Fruit fly (Drosophila melanogaster) whole organism, prepupa: ENCODE data around the gene CG14860.

ENCODE experiments used
- Blimp-1 ChIP-seq: fragments of 200-800 bp; sonication (Bioruptor generic); optimal IDR thresholded peaks from 3 replicates; lab custom pipeline; 2017; ENCODE audit warnings: missing biosample characterization, missing genetic modification characterization, mild to moderate bottlenecking, moderate library complexity, missing genetic modification reagents
- CG10631 ChIP-seq: fragments of 200-800 bp; sonication (Bioruptor generic); optimal IDR thresholded peaks from 2 replicates; lab custom pipeline; 2016; ENCODE audit warnings: missing biosample characterization, missing genetic modification characterization
- CG10669 ChIP-seq: fragments of 200-800 bp; sonication (Bioruptor generic); optimal IDR thresholded peaks from 3 replicates; lab custom pipeline; 2018; ENCODE audit warnings: missing biosample characterization, mild to moderate bottlenecking, missing genetic modification characterization, moderate library complexity
- CG11294 ChIP-seq: fragments of 200-800 bp; sonication (Bioruptor generic); IDR thresholded peaks from 2 replicates; pipeline ENCODE4 v1.3.6; 2022; ENCODE audit warnings: missing biosample characterization, missing genetic modification characterization
- CG15336 ChIP-seq: fragments of 200-800 bp; sonication (Bioruptor generic); IDR thresholded peaks from 2 replicates; pipeline ENCODE4 v1.3.6; 2022; ENCODE audit warnings: missing biosample characterization, missing genetic modification characterization
- CG3032 ChIP-seq: fragments of 200-800 bp; optimal IDR thresholded peaks from 2 replicates; lab custom pipeline; 2019; ENCODE audit warnings: missing biosample characterization, mild to moderate bottlenecking, missing genetic modification characterization, moderate library complexity
- CG31627 ChIP-seq: fragments of 200-800 bp; sonication (Bioruptor generic); optimal IDR thresholded peaks from 3 replicates; lab custom pipeline; 2016; ENCODE audit warnings: missing biosample characterization, missing genetic modification characterization
- CG32006 ChIP-seq: fragments of 200-800 bp; sonication (Bioruptor generic); optimal IDR thresholded peaks from 3 replicates; lab custom pipeline; 2017; ENCODE audit warnings: missing biosample characterization, mild to moderate bottlenecking, missing genetic modification characterization
- CG34406 ChIP-seq: fragments of 200-800 bp; sonication (Bioruptor generic); optimal IDR thresholded peaks from 3 replicates; lab custom pipeline; 2016; ENCODE audit warnings: missing biosample characterization, missing genetic modification characterization
- CG3919 ChIP-seq: fragments of 200-800 bp; sonication (Bioruptor generic); optimal IDR thresholded peaks from 3 replicates; lab custom pipeline; 2016; ENCODE audit warnings: missing biosample characterization, missing genetic modification characterization
- CG6163 ChIP-seq: fragments of 200-800 bp; sonication (Bioruptor generic); IDR thresholded peaks from 3 replicates; pipeline ENCODE4 v1.3.6; 2022; ENCODE audit warnings: missing biosample characterization, missing genetic modification characterization
- CG6276 ChIP-seq: fragments of 200-800 bp; sonication (Bioruptor generic); optimal IDR thresholded peaks from 2 replicates; lab custom pipeline; 2017; ENCODE audit warnings: missing biosample characterization, mild to moderate bottlenecking, missing genetic modification characterization
- CG6792 ChIP-seq: fragments of 200-800 bp; sonication (Bioruptor generic); optimal IDR thresholded peaks from 3 replicates; lab custom pipeline; 2016; ENCODE audit warnings: missing biosample characterization, missing genetic modification characterization
- CG6808 ChIP-seq: fragments of 200-800 bp; sonication (Bioruptor generic); optimal IDR thresholded peaks from 3 replicates; lab custom pipeline; 2017; ENCODE audit warnings: missing biosample characterization, missing genetic modification characterization, mild to moderate bottlenecking, moderate library complexity, missing genetic modification reagents
- CG7368 ChIP-seq: fragments of 200-800 bp; sonication (Bioruptor generic); optimal IDR thresholded peaks from 3 replicates; lab custom pipeline; 2016; ENCODE audit warnings: missing biosample characterization, missing genetic modification characterization
- CG8119 ChIP-seq: fragments of 200-800 bp; sonication (Bioruptor generic); IDR thresholded peaks from 3 replicates; pipeline ENCODE4 v1.3.6; 2022; ENCODE audit warnings: missing biosample characterization, missing genetic modification characterization
- CG8319 ChIP-seq: fragments of 200-800 bp; sonication (Bioruptor generic); optimal IDR thresholded peaks from 3 replicates; lab custom pipeline; 2016; ENCODE audit warnings: missing biosample characterization, missing genetic modification characterization
- Eip75B ChIP-seq: fragments of 200-800 bp; sonication (Bioruptor generic); optimal IDR thresholded peaks from 3 replicates; lab custom pipeline; 2016; ENCODE audit warnings: missing biosample characterization, missing genetic modification characterization
- Eip93F ChIP-seq: fragments of 200-800 bp; sonication (Bioruptor generic); optimal IDR thresholded peaks from 2 replicates; lab custom pipeline; 2016; ENCODE audit warnings: missing biosample characterization, mild to moderate bottlenecking, missing genetic modification characterization
- Ets96B ChIP-seq: fragments of 200-800 bp; optimal IDR thresholded peaks from 2 replicates; lab custom pipeline; 2019; ENCODE audit warnings: missing biosample characterization, mild to moderate bottlenecking, missing genetic modification characterization, moderate library complexity
- Gug ChIP-seq: fragments of 200-800 bp; sonication (Bioruptor generic); IDR thresholded peaks from 2 replicates; pipeline ENCODE4 v1.3.6; 2022; ENCODE audit warnings: missing biosample characterization, missing genetic modification characterization
- Hr4 ChIP-seq: fragments of 200-800 bp; sonication (Bioruptor generic); optimal IDR thresholded peaks from 3 replicates; lab custom pipeline; 2016; ENCODE audit warnings: missing biosample characterization, missing genetic modification characterization
- Lpt ChIP-seq: fragments of 200-800 bp; sonication (Bioruptor generic); optimal IDR thresholded peaks from 3 replicates; lab custom pipeline; 2016; ENCODE audit warnings: missing biosample characterization, missing genetic modification characterization
- Met ChIP-seq: fragments of 200-800 bp; sonication (Bioruptor generic); optimal IDR thresholded peaks from 3 replicates; lab custom pipeline; 2016; ENCODE audit warnings: missing biosample characterization, missing genetic modification characterization
- OdsH ChIP-seq: fragments of 200-800 bp; sonication (Bioruptor generic); optimal IDR thresholded peaks from 3 replicates; lab custom pipeline; 2016; ENCODE audit warnings: missing biosample characterization, missing genetic modification characterization
- Smox ChIP-seq: fragments of 200-800 bp; sonication (Bioruptor generic); optimal IDR thresholded peaks from 3 replicates; lab custom pipeline; 2016; ENCODE audit warnings: missing biosample characterization, missing genetic modification characterization
- Sox102F ChIP-seq: fragments of 200-800 bp; sonication (Bioruptor generic); optimal IDR thresholded peaks from 2 replicates; lab custom pipeline; 2016; ENCODE audit warnings: missing biosample characterization, mild to moderate bottlenecking, missing genetic modification characterization
- Sox14 ChIP-seq: fragments of 200-800 bp; sonication (Bioruptor generic); optimal IDR thresholded peaks from 3 replicates; lab custom pipeline; 2016; ENCODE audit warnings: missing biosample characterization, missing genetic modification characterization
- Sox15 ChIP-seq: fragments of 200-800 bp; sonication (Bioruptor generic); optimal IDR thresholded peaks from 3 replicates; lab custom pipeline; 2016; ENCODE audit warnings: missing biosample characterization, missing genetic modification characterization
- achi ChIP-seq: fragments of 200-800 bp; sonication (Bioruptor generic); optimal IDR thresholded peaks from 3 replicates; lab custom pipeline; 2016; ENCODE audit warnings: missing biosample characterization, missing genetic modification characterization
- acj6 ChIP-seq: fragments of 200-800 bp; sonication (Bioruptor generic); optimal IDR thresholded peaks from 3 replicates; lab custom pipeline; 2016; ENCODE audit warnings: missing biosample characterization, missing genetic modification characterization
- cyc ChIP-seq: fragments of 200-800 bp; sonication (Bioruptor generic); optimal IDR thresholded peaks from 3 replicates; lab custom pipeline; 2016; ENCODE audit warnings: missing biosample characterization, missing genetic modification characterization
- dsx ChIP-seq: fragments of 200-800 bp; optimal IDR thresholded peaks from 3 replicates; lab custom pipeline; 2019; ENCODE audit warnings: missing biosample characterization, mild to moderate bottlenecking, missing genetic modification characterization, moderate library complexity; ENCODE audit not compliant: poor library complexity, severe bottlenecking
- fkh ChIP-seq: fragments of 200-800 bp; sonication (Bioruptor generic); optimal IDR thresholded peaks from 3 replicates; lab custom pipeline; 2017; ENCODE audit warnings: missing biosample characterization, mild to moderate bottlenecking, missing genetic modification characterization, moderate library complexity
- lz ChIP-seq: fragments of 200-800 bp; sonication (Bioruptor generic); optimal IDR thresholded peaks from 3 replicates; lab custom pipeline; 2016; ENCODE audit warnings: missing biosample characterization, missing genetic modification characterization
- pdm3 ChIP-seq: fragments of 200-800 bp; sonication (Bioruptor generic); optimal IDR thresholded peaks from 3 replicates; lab custom pipeline; 2016; ENCODE audit warnings: missing biosample characterization, missing genetic modification characterization
- salr ChIP-seq, 2 experiments: fragments of 200-800 bp; sonication (Bioruptor generic); optimal IDR thresholded peaks; 3 replicates each; lab custom pipeline; 2016 to 2018; ENCODE audit warnings: missing biosample characterization in 2 of 2, missing genetic modification characterization in 2 of 2, mild to moderate bottlenecking in 1 of 2
- ss ChIP-seq, 2 experiments: fragments of 200-800 bp; sonication (Bioruptor generic); optimal IDR thresholded peaks; 2 replicates in 1 of 2; 3 replicates in 1 of 2; lab custom pipeline; 2017 to 2018; ENCODE audit warnings: mild to moderate bottlenecking in 2 of 2, missing biosample characterization in 2 of 2, missing genetic modification characterization in 2 of 2, moderate library complexity in 1 of 2
- svp ChIP-seq: fragments of 200-800 bp; sonication (Bioruptor generic); peaks from one replicate; lab custom pipeline; 2016; ENCODE audit warnings: missing biosample characterization, missing genetic modification characterization
- topi ChIP-seq: fragments of 200-800 bp; sonication (Bioruptor generic); optimal IDR thresholded peaks from 3 replicates; lab custom pipeline; 2016; ENCODE audit warnings: missing biosample characterization, missing genetic modification characterization
- vri ChIP-seq: fragments of 200-800 bp; sonication (Bioruptor generic); optimal IDR thresholded peaks from 3 replicates; lab custom pipeline; 2016; ENCODE audit warnings: missing biosample characterization, mild to moderate bottlenecking, missing genetic modification characterization

Gene CG14860

DNA sequence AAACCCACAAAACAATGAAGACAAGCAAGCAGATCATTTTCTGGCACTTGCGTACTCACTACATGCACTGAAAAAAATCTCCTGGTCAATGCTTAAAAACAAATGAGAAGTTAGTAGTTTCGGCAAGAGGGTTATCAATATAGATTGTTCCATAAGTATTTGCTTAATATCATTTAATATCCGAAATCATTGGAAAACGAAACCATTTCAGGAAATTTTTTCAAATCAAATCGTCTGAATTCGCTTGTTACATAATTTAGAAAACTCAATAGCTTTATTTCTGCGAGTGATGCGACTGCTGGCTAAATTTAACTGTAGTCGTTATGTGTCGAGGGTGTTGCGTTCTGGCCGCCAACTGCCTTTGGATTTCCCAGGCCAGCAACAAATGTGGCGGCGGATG, 16.4 kb upstream of the CG14860 start:
- TF ChIP-seq CG8319 (GFP tag; lab: Kevin White, UChicago) (no peak), topi (GFP tag; lab: Kevin White, UChicago) (no peak), CG15336 (GFP tag; lab: Robert Waterston, UW) (no peak), svp (GFP tag; lab: Kevin White, UChicago) (no peak), Eip75B (no peak), CG31627 (GFP tag; lab: Kevin White, UChicago) (no peak), CG3032 (tag; lab: Kevin White, UChicago) (no peak), Blimp-1 (GFP tag; lab: Kevin White, UChicago) (no peak), CG6163 (GFP tag; lab: Robert Waterston, UW) (no peak), CG7368 (GFP tag; lab: Kevin White, UChicago) (no peak), lz (GFP tag; lab: Kevin White, UChicago) (no peak), Sox15 (no peak), Met (GFP tag; lab: Kevin White, UChicago) (no peak), fkh (GFP tag; lab: Kevin White, UChicago) (no peak), vri (GFP tag; lab: Kevin White, UChicago) (no peak), Hr4 (GFP tag; lab: Kevin White, UChicago) (no peak)

DNA sequence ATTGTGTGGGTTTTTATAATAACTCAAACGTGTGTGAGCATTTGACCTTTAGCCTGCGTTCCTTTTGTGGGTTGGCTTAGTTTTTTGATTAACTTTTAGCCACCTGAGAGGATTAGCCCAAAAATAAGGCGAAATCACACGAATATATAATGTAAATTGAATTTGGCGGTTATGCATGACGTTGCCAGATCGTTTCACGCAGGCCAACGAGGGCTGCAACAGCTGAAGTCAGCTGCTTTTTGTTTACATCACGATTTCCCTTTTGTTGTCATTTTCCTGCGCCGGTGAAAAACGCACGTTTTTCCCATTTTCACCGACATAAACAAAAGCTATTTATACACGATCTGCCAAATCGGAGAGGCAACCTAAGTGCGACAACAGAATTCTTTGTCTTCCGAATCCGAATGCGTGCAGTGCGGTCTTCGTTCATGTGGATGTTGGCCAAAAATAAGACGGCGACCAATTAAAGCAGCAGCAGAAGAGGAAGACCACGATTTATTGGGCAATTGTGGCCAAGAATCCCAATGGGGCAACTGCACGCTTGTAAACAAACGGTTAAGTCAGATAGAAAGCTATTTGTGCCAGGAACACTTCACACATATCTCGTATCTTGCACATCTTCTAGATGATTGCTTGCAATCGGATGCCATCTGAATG, 15.2 kb upstream of the CG14860 start, which contains the start of gene CG3631:
Gene CG3631 (plus strand): TSS at position 251 of the 657 bp plus-strand sequence.
- peak; percentile 45 for TF ChIP-seq Sox14 (GFP tag; lab: Kevin White, UChicago)
- no peak for TF ChIP-seq vri (GFP tag; lab: Kevin White, UChicago)
- TF ChIP-seq CG34406 (GFP tag; lab: Kevin White, UChicago) = no peak
- TF ChIP-seq CG15336 (GFP tag; lab: Robert Waterston, UW) = peak; percentile 22; the same call in 1 of the 2 replicates
- no peak for TF ChIP-seq CG6808 (GFP tag; lab: Kevin White, UChicago)
- no peak for TF ChIP-seq topi (GFP tag; lab: Kevin White, UChicago)

DNA sequence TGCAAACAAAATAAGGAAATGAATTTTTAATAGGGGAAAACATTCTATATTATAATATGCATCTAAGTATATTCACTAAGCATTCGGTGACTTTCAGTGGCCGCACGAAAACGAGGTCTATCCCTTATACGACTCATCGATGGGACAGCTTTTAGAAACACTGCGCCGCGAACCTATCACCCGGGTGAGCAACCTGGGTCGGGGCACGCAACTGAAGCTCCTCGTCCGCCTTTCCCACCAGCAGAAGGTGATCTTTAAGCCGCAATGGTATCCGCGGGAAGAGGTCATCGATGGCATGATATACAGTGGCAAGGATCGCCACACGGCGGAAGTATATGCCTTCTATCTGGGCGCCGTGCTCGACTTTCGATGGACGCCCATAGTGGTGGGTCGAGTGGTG, 13.7 kb upstream of the CG14860 start:
- no peak for TF ChIP-seq pdm3 (GFP tag; lab: Kevin White, UChicago)
- TF ChIP-seq Sox102F (GFP tag; lab: Kevin White, UChicago) = no peak
- TF ChIP-seq cyc (GFP tag; lab: Kevin White, UChicago) = no peak
- TF ChIP-seq fkh (GFP tag; lab: Kevin White, UChicago) = no peak
- TF ChIP-seq achi (GFP tag; lab: Kevin White, UChicago) = no peak
- TF ChIP-seq CG10669 (GFP tag; lab: Kevin White, UChicago) = no peak
- TF ChIP-seq CG6808 (GFP tag; lab: Kevin White, UChicago) = no peak
- no peak for TF ChIP-seq CG6792 (GFP tag; lab: Kevin White, UChicago)
- TF ChIP-seq CG7368 (GFP tag; lab: Kevin White, UChicago) = no peak
- TF ChIP-seq Hr4 (GFP tag; lab: Kevin White, UChicago) = no peak
- no peak for TF ChIP-seq ss (GFP tag; optimal IDR thresholded peaks at IDR 0.05; lab: Kevin White, UChicago)
- no peak for TF ChIP-seq salr (GFP tag; optimal IDR thresholded peaks at IDR 0.05; lab: Kevin White, UChicago)
- no peak for TF ChIP-seq Sox15
- TF ChIP-seq lz (GFP tag; lab: Kevin White, UChicago) = no peak
- no peak for TF ChIP-seq Eip93F (GFP tag; lab: Kevin White, UChicago)
- TF ChIP-seq OdsH (GFP tag; lab: Kevin White, UChicago) = no peak

DNA sequence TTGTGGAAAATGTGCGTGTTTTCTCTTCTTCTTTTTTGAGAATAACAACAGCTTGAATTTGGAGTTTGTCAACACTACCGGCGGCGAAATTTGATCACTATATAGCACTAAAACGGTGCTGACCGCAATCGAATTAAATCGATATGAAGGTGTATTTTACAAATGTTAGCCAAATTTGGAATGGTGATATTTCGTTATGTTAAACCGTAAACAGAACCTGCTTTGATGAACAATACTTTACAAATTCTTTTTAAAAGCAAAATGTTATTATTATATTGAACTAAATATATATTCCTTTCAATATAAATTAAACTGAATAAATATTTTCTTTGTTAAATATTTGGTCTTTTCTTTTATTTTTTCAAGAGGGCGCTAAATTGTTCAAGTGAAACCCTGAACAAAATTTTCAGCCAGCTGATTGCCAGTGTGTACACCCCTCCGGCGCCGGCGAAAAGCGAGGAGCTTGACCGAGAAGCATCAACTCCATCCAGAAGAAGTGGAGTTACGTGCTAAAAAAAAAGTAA, 8.5 kb upstream of the CG14860 start, which contains the start of the genes Rrp6, CG33331 and CG33332:
Gene Rrp6 (minus strand): TSS at position 236 of the 524 bp plus-strand sequence.
Gene CG33331 (plus strand): TSS at position 446 of the 524 bp plus-strand sequence.
Gene CG33332 (plus strand): TSS at position 446 of the 524 bp plus-strand sequence.
- TF ChIP-seq Gug (GFP tag; lab: Robert Waterston, UW) = peak; percentile 41
- peak; percentile 18; the same call in 1 of the 2 replicates for TF ChIP-seq CG11294 (GFP tag; lab: Robert Waterston, UW)
- TF ChIP-seq Lpt = no peak
- TF ChIP-seq CG6276 = no peak
- TF ChIP-seq CG3919 = peak; percentile 80
- TF ChIP-seq CG6792 (GFP tag; lab: Kevin White, UChicago) = peak; percentile 69
- peak; percentile 47; the same call in 1 of the 3 replicates for TF ChIP-seq CG6163 (GFP tag; lab: Robert Waterston, UW)
- TF ChIP-seq Sox14 (GFP tag; lab: Kevin White, UChicago) = peak; percentile 69
- no peak for TF ChIP-seq CG34406 (GFP tag; lab: Kevin White, UChicago)
- TF ChIP-seq CG31627 (GFP tag; lab: Kevin White, UChicago) = peak; percentile 76
- no peak for TF ChIP-seq CG6808 (GFP tag; lab: Kevin White, UChicago)
- peak; percentile 65 for TF ChIP-seq lz (GFP tag; lab: Kevin White, UChicago)
- peak; percentile 27 for TF ChIP-seq Sox15
- TF ChIP-seq dsx (GFP tag; lab: Kevin White, UChicago) = no peak
- no peak for TF ChIP-seq CG32006
- TF ChIP-seq CG10631 (GFP tag; lab: Kevin White, UChicago) = no peak
- peak; percentile 64 for TF ChIP-seq cyc (GFP tag; lab: Kevin White, UChicago)
- TF ChIP-seq Smox (GFP tag; lab: Kevin White, UChicago) = no peak
- peak; percentile 65; the same call in 2 of the 3 replicates for TF ChIP-seq CG8119 (GFP tag; lab: Robert Waterston, UW)
- TF ChIP-seq CG8319 (GFP tag; lab: Kevin White, UChicago) = peak; percentile 54
- peak; percentile 61 for TF ChIP-seq Ets96B (tag; lab: Kevin White, UChicago)
- peak; percentile 73 for TF ChIP-seq acj6 (GFP tag; lab: Kevin White, UChicago)
- peak in 1 of 2 experiments; percentile 6 for TF ChIP-seq salr (GFP tag; optimal IDR thresholded peaks at IDR 0.05; lab: Kevin White, UChicago)
